Worm (Caenorhabditis elegans): ENCODE data around the gene egal-1.

The egal-1 gene

ce11 chrIV:5816466-5816865, 8.1 kb upstream of the egal-1 start:
- TF ChIP-seq sox-2 (GFP tag; IDR thresholded peaks at IDR 0.05) (no peak), F13H6.1 (tag; optimal IDR thresholded peaks at IDR 0.05) (no peak), dmd-4 (tag; optimal IDR thresholded peaks at IDR 0.05; ENCODE audit: borderline replicate concordance) (no peak), ceh-19 (GFP tag; optimal IDR thresholded peaks at IDR 0.05) (no peak), K09A11.1 (tag; optimal IDR thresholded peaks at IDR 0.05; ENCODE audit: insufficient read depth) (no peak), npax-4 (tag; optimal IDR thresholded peaks at IDR 0.05) (no peak), ceh-6 (GFP tag; optimal IDR thresholded peaks at IDR 0.05) (no peak), C08G9.2 (tag; optimal IDR thresholded peaks at IDR 0.05) (no peak)

- TF ChIP-seq elt-2 (tag; optimal IDR thresholded peaks at IDR 0.05), result peak; percentile 64
- TF ChIP-seq odd-2 (tag; optimal IDR thresholded peaks at IDR 0.05), result no peak
- no peak for TF ChIP-seq ceh-31 (tag; optimal IDR thresholded peaks at IDR 0.05)
- TF ChIP-seq hlh-8 (tag; optimal IDR thresholded peaks at IDR 0.05), result no peak
- TF ChIP-seq zip-5 (tag; optimal IDR thresholded peaks at IDR 0.05), result no peak
- peak; percentile 42 for TF ChIP-seq rnt-1 (tag; optimal IDR thresholded peaks at IDR 0.05)
- TF ChIP-seq pax-1 (tag; optimal IDR thresholded peaks at IDR 0.05), result no peak
- no peak for TF ChIP-seq elt-4 (tag; optimal IDR thresholded peaks at IDR 0.05)
- peak; percentile 47 for TF ChIP-seq nfya-1 (tag; optimal IDR thresholded peaks at IDR 0.05)
- TF ChIP-seq fax-1 (tag; optimal IDR thresholded peaks at IDR 0.05), result no peak
- no peak for TF ChIP-seq sdc-2 (tag; optimal IDR thresholded peaks at IDR 0.05)
- TF ChIP-seq ceh-18 (tag; optimal IDR thresholded peaks at IDR 0.05), result peak; percentile 59
- TF ChIP-seq ref-2 (tag; optimal IDR thresholded peaks at IDR 0.05), result peak; percentile 9
- TF ChIP-seq ceh-19 (GFP tag; optimal IDR thresholded peaks at IDR 0.05), result no peak
- no peak for TF ChIP-seq ama-1 (optimal IDR thresholded peaks at IDR 0.05)
- no peak for TF ChIP-seq hlh-15 (tag; optimal IDR thresholded peaks at IDR 0.05)
- no peak for TF ChIP-seq che-1 (tag; optimal IDR thresholded peaks at IDR 0.05)
- TF ChIP-seq unc-55 (GFP tag; optimal IDR thresholded peaks at IDR 0.05), result peak; percentile 82
- peak; percentile 10 for TF ChIP-seq F13H6.1 (tag; optimal IDR thresholded peaks at IDR 0.05)
- TF ChIP-seq unc-42 (tag; optimal IDR thresholded peaks at IDR 0.05), result no peak
These were observed 7.1 kb upstream of the egal-1 start for ce11 chrIV:5817459-5817858.

DNA sequence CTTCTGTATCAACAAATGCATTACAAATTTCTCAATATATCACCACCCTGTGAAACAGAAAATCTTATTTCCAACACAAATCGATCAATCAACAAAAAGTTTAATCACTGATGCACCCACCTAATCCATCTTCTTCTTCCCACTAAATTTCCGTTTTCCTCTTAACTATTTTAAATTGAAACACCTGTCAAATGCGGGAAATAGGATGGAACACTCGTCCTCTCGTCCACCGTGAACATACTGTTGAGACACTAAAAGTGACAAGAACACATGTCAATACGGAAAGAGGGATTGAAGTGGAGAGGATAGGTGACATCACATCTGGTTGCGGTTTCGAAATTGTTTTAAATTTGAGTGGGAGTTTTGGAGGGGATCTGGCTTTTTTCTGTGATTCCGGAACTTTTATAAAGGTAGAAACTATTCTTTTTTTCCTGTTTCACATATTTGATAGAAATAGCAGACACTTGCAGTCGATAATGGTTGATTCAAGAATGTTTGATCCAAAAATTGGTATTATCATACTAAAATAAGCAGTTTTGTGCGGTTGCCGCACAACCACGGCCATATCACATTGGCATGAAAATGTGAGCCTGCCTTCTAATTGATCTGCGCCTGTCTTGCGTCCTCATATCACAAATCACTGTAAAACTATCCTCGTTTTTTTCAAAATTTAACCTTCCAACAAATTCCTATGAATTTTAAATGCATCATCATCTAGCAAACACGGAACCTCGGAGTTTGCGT, 4.4 kb upstream of the egal-1 start:
- TF ChIP-seq rnt-1 (tag; optimal IDR thresholded peaks at IDR 0.05) (peak; percentile 27), unc-55 (GFP tag; optimal IDR thresholded peaks at IDR 0.05) (peak; percentile 93), T23F11.4 (GFP tag; optimal IDR thresholded peaks at IDR 0.05) (no peak)

DNA sequence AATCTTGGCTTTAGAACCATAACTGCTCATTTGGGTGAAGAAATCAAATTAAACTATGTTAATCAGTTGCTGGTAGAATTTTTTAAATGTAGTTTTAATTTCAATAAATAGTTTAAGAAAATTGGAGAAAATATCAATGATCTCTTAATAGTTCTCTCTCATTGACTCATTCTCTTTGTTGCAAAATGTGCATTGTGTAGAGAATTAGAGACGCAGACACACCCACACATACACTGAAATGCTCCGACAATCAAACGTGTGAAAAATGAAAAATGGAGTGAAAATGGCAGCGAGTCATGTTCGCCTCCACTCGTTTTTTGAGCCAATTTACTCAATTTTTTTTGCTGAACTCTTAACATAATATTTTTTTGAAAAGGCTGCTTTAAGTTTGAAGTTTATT, 3.6 kb upstream of the egal-1 start:
- TF ChIP-seq ceh-19 (GFP tag; optimal IDR thresholded peaks at IDR 0.05) (no peak), pha-2 (tag; optimal IDR thresholded peaks at IDR 0.05) (no peak), unc-3 (GFP tag; conservative IDR thresholded peaks at IDR 0.05) (no peak), unc-3 (tag; optimal IDR thresholded peaks at IDR 0.05) (no peak), lin-11 (tag; optimal IDR thresholded peaks at IDR 0.05) (no peak), zip-5 (tag; optimal IDR thresholded peaks at IDR 0.05) (no peak), unc-55 (GFP tag; optimal IDR thresholded peaks at IDR 0.05) (peak; percentile 76), Y22D7AL.16 (tag; optimal IDR thresholded peaks at IDR 0.05) (no peak), mec-3 (tag; optimal IDR thresholded peaks at IDR 0.05; ENCODE audit: borderline replicate concordance) (no peak), dmd-4 (tag; optimal IDR thresholded peaks at IDR 0.05; ENCODE audit: borderline replicate concordance) (no peak)

ce11 chrIV:5821997-5822396, 2.6 kb upstream of the egal-1 start:
- TF ChIP-seq hlh-30 (tag; optimal IDR thresholded peaks at IDR 0.05; ENCODE audit: insufficient read depth) (peak; percentile 11), unc-42 (tag; optimal IDR thresholded peaks at IDR 0.05) (peak; percentile 66), ceh-18 (tag; optimal IDR thresholded peaks at IDR 0.05) (peak; percentile 4), hlh-15 (tag; optimal IDR thresholded peaks at IDR 0.05) (no peak)
